Fruit fly (Drosophila melanogaster) whole organism, wandering third instar larva: ENCODE data around the gene CG13893.

Source experiments
- Abd-B ChIP-seq: fragments of >200 bp; optimal IDR thresholded peaks from 2 replicates; lab custom pipeline; 2017; ENCODE audit warnings: missing biosample characterization, missing genetic modification characterization
- CG32264 ChIP-seq: fragments of 200-800 bp; sonication (Bioruptor generic); optimal IDR thresholded peaks from 2 replicates; lab custom pipeline; 2016; ENCODE audit warnings: missing biosample characterization, missing genetic modification characterization
- CG9705 ChIP-seq: fragments of 200-800 bp; sonication (Bioruptor generic); optimal IDR thresholded peaks from 2 replicates; lab custom pipeline; 2018; ENCODE audit warnings: missing biosample characterization, mild to moderate bottlenecking, missing genetic modification characterization
- CrebA ChIP-seq: fragments of 200-800 bp; sonication (Bioruptor generic); optimal IDR thresholded peaks from 2 replicates; lab custom pipeline; 2016; ENCODE audit warnings: missing biosample characterization, mild to moderate bottlenecking, missing genetic modification characterization, borderline replicate concordance
- Dfd ChIP-seq: fragments of >200 bp; optimal IDR thresholded peaks from 2 replicates; lab custom pipeline; 2017; ENCODE audit warnings: missing biosample characterization, missing genetic modification characterization
- Dif ChIP-seq: fragments of 200-275, 200-300 bp; sonication (Bioruptor generic); optimal IDR thresholded peaks from 2 replicates; lab custom pipeline; 2018; ENCODE audit warnings: missing biosample characterization, missing genetic modification characterization; ENCODE audit not compliant: partially characterized antibody
- GATAd ChIP-seq: sonication (Bioruptor generic); optimal IDR thresholded peaks from 2 replicates; lab custom pipeline; 2016; ENCODE audit warnings: missing biosample characterization, missing genetic modification characterization
- HLH106 ChIP-seq: fragments of 200-800 bp; optimal IDR thresholded peaks from 3 replicates; lab custom pipeline; 2019; ENCODE audit warnings: missing biosample characterization, mild to moderate bottlenecking, missing genetic modification characterization, moderate library complexity
- Hnf4 ChIP-seq: fragments of 200-800 bp; sonication (Bioruptor generic); optimal IDR thresholded peaks from 2 replicates; lab custom pipeline; 2016; ENCODE audit warnings: missing biosample characterization, mild to moderate bottlenecking, missing genetic modification characterization
- Hr78 ChIP-seq: fragments of >200 bp; optimal IDR thresholded peaks from 2 replicates; lab custom pipeline; 2017; ENCODE audit warnings: missing biosample characterization, missing genetic modification characterization
- Hr83 ChIP-seq: fragments of 200-300 bp; sonication (Bioruptor generic); optimal IDR thresholded peaks from 2 replicates; lab custom pipeline; 2016; ENCODE audit warnings: missing biosample characterization, mild to moderate bottlenecking, missing genetic modification characterization, moderate library complexity; ENCODE audit not compliant: poor library complexity, severe bottlenecking
- Jra ChIP-seq: sonication (Bioruptor generic); optimal IDR thresholded peaks from 2 replicates; lab custom pipeline; 2016; ENCODE audit warnings: missing biosample characterization, missing genetic modification characterization
- Mio ChIP-seq: sonication (Bioruptor generic); optimal IDR thresholded peaks from 2 replicates; lab custom pipeline; 2016; ENCODE audit warnings: missing biosample characterization, missing genetic modification characterization
- Myc ChIP-seq: fragments of >200 bp; optimal IDR thresholded peaks from 2 replicates; lab custom pipeline; 2017
- N ChIP-seq: fragments of >200 bp; optimal IDR thresholded peaks from 2 replicates; lab custom pipeline; 2018; ENCODE audit warnings: missing biosample characterization, missing external identifiers, missing genetic modification characterization
- OdsH ChIP-seq: fragments of 200-800 bp; sonication (Bioruptor generic); optimal IDR thresholded peaks from 2 replicates; lab custom pipeline; 2016; ENCODE audit warnings: missing biosample characterization, mild to moderate bottlenecking, missing genetic modification characterization
- Rel ChIP-seq, 2 experiments: fragments of 200-800 bp; sonication (Bioruptor generic) in 1 of 2; optimal IDR thresholded peaks; 2 replicates in 1 of 2; 3 replicates in 1 of 2; lab custom pipeline; 2016 to 2019; ENCODE audit warnings: mild to moderate bottlenecking in 2 of 2, missing biosample characterization in 2 of 2, missing genetic modification characterization in 2 of 2, moderate library complexity in 1 of 2
- Sp1 ChIP-seq: fragments of 200-800 bp; sonication (Bioruptor generic); optimal IDR thresholded peaks from 3 replicates; lab custom pipeline; 2019; ENCODE audit warnings: missing biosample characterization, mild to moderate bottlenecking, missing genetic modification characterization, moderate library complexity
- Vsx2 ChIP-seq: fragments of 200-300, 225-300 bp; sonication (Bioruptor generic); optimal IDR thresholded peaks from 2 replicates; lab custom pipeline; 2018; ENCODE audit warnings: missing biosample characterization, missing genetic modification characterization; ENCODE audit not compliant: partially characterized antibody
- br ChIP-seq: fragments of 200-800 bp; sonication (Bioruptor generic); optimal IDR thresholded peaks from 2 replicates; lab custom pipeline; 2016; ENCODE audit warnings: missing biosample characterization, missing genetic modification characterization
- brk ChIP-seq: fragments of 200-800 bp; sonication (Bioruptor generic); optimal IDR thresholded peaks from 2 replicates; lab custom pipeline; 2016; ENCODE audit warnings: missing biosample characterization, mild to moderate bottlenecking, missing genetic modification characterization
- dl ChIP-seq, 2 experiments: fragments of 175-275, 200-275 bp in 1 of 2; fragments of 200-275 bp in 1 of 2; sonication (Bioruptor generic); optimal IDR thresholded peaks; lab custom pipeline; 2018; ENCODE audit warnings: mild to moderate bottlenecking in 2 of 2, missing biosample characterization in 2 of 2, missing genetic modification characterization in 2 of 2, moderate library complexity in 2 of 2; ENCODE audit not compliant: partially characterized antibody in 2 of 2, insufficient read depth in 1 of 2
- dsf ChIP-seq: sonication (Bioruptor generic); optimal IDR thresholded peaks from 2 replicates; lab custom pipeline; 2016; ENCODE audit warnings: missing biosample characterization, missing genetic modification characterization, borderline replicate concordance
- ey ChIP-seq: fragments of 200-800 bp; sonication (Bioruptor generic); optimal IDR thresholded peaks from 2 replicates; lab custom pipeline; 2016; ENCODE audit warnings: missing biosample characterization, missing genetic modification characterization
- foxo ChIP-seq, 2 experiments: fragments of 200-800 bp; sonication (Bioruptor generic); optimal IDR thresholded peaks; 2 replicates in 1 of 2; 3 replicates in 1 of 2; lab custom pipeline; 2016 to 2017; ENCODE audit warnings: missing biosample characterization in 2 of 2, missing genetic modification characterization in 2 of 2
- fru ChIP-seq: fragments of 200-800 bp; sonication (Bioruptor generic); optimal IDR thresholded peaks from 3 replicates; lab custom pipeline; 2016; ENCODE audit warnings: missing biosample characterization, mild to moderate bottlenecking, missing genetic modification characterization
- h ChIP-seq: fragments of 200-800 bp; sonication (Bioruptor generic); optimal IDR thresholded peaks from 3 replicates; lab custom pipeline; 2016; ENCODE audit warnings: missing biosample characterization, mild to moderate bottlenecking, missing genetic modification characterization
- jim ChIP-seq: fragments of 175-275, 200-325 bp; sonication (Bioruptor generic); optimal IDR thresholded peaks from 2 replicates; lab custom pipeline; 2016; ENCODE audit warnings: missing biosample characterization, mild to moderate bottlenecking, missing genetic modification characterization
- lola ChIP-seq: fragments of >200 bp; optimal IDR thresholded peaks from 2 replicates; lab custom pipeline; 2017; ENCODE audit warnings: missing biosample characterization, missing genetic modification characterization
- pan ChIP-seq: fragments of >200 bp; optimal IDR thresholded peaks from 2 replicates; lab custom pipeline; 2017
- rgr ChIP-seq: fragments of 200-800 bp; sonication (Bioruptor generic); optimal IDR thresholded peaks from 3 replicates; lab custom pipeline; 2016; ENCODE audit warnings: missing biosample characterization, mild to moderate bottlenecking, missing genetic modification characterization
- sage ChIP-seq: fragments of 200-800 bp; sonication (Bioruptor generic); optimal IDR thresholded peaks from 2 replicates; lab custom pipeline; 2016; ENCODE audit warnings: missing biosample characterization, mild to moderate bottlenecking, missing genetic modification characterization
- sv ChIP-seq: fragments of 200-800 bp; sonication (Bioruptor generic); optimal IDR thresholded peaks from 3 replicates; lab custom pipeline; 2016; ENCODE audit warnings: missing biosample characterization, missing genetic modification characterization
- tai ChIP-seq: sonication (Bioruptor generic); optimal IDR thresholded peaks from 2 replicates; lab custom pipeline; 2016; ENCODE audit warnings: missing biosample characterization, missing genetic modification characterization
- usp ChIP-seq: fragments of >200 bp; optimal IDR thresholded peaks from 2 replicates; lab custom pipeline; 2017; ENCODE audit warnings: missing biosample characterization, missing genetic modification characterization
- woc ChIP-seq: sonication (Bioruptor generic); optimal IDR thresholded peaks from 2 replicates; lab custom pipeline; 2016; ENCODE audit warnings: missing biosample characterization, mild to moderate bottlenecking, missing genetic modification characterization

CG13893 gene

DNA sequence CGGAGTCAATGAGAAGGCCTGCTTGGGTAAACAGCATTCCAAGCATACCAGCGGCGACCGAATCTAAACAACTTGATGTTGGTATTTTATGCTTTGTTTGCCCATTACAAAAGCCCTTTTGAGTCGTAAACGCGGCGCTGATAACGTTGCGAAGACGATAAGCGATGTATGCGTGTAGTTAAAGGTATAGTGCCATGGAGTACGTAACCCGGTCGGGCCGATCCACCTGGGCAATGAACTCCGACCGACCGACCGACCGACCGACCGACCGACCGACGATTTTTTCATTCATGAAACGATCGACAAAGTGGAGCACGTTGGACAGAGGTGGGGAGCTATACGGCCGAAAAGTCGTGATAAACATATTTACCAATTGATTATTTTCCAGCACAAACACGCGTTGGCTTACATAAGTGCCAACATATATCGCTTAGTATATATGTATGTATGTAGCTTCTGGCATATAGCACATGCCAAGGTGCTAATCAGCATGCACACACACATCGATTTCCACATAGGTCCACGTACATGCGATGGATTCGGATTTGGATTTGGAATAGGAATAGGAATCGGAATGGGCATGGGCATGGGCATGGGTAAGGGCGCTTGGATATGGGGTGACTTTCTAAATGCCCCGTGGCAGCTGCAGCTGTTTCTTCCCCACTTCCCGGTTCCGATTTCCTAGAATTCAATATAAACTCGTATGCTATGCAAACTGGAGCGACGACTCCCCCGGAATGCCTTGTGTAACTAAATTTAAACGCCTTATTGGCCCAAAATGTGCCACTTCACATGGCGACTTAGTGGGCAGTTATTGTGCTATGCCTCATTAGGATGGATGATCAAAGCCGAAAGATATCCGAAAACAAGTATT, 39.3 kb upstream of the CG13893 start:
- TF ChIP-seq fru (GFP tag; lab: Kevin White, UChicago) (no peak), Abd-B (GFP tag; lab: Kevin White, UChicago) (no peak), N (GFP tag; lab: Kevin White, UChicago) (no peak), CrebA (GFP tag; lab: Kevin White, UChicago) (no peak), foxo (GFP tag; optimal IDR thresholded peaks at IDR 0.05; lab: Kevin White, UChicago) (no peak), Vsx2 (GFP tag; lab: Kevin White, UChicago) (no peak), Sp1 (GFP tag; lab: Kevin White, UChicago) (no peak), sage (no peak), Hnf4 (no peak), Dif (GFP tag; lab: Kevin White, UChicago) (no peak)

dm6 chr3L:642146-642864, 38.5 kb upstream of the CG13893 start:
- TF ChIP-seq sv (GFP tag; lab: Kevin White, UChicago) (peak; percentile 18), Hr83 (GFP tag; lab: Kevin White, UChicago) (no peak), lola (GFP tag; lab: Kevin White, UChicago) (no peak), pan (lab: Kevin White, UChicago) (no peak), jim (GFP tag; lab: Kevin White, UChicago) (no peak), HLH106 (tag; lab: Kevin White, UChicago) (no peak), CG9705 (GFP tag; lab: Kevin White, UChicago) (no peak)

DNA sequence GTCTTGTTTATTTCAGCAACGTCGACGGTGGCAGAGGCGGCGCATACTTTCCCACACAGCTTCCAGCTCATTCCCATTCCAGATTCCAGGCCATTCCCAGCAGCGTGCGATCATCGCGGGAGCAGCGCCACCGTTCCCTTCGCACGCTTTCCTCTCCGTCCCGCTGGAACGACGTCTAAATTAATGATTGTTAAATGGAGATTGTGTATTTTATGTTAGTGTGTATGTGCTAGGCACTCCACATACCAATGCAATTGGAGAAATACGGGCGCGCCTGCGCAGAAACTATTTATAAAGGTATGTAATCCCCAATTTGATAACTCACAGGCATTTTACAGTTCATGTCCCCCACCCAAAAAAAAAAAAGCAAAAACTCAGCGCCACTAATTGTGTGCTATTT, 37.6 kb upstream of the CG13893 start:
- TF ChIP-seq Hnf4 (no peak), OdsH (GFP tag; lab: Kevin White, UChicago) (no peak)
- TF ChIP-seq, all 38 proteins: peak for 0

- TF ChIP-seq dsf (GFP tag; lab: Kevin White, UChicago): peak; percentile 34
- no peak for TF ChIP-seq jim (GFP tag; lab: Kevin White, UChicago)
- peak; percentile 16 for TF ChIP-seq Dif (GFP tag; lab: Kevin White, UChicago)
- TF ChIP-seq CG9705 (GFP tag; lab: Kevin White, UChicago): peak; percentile 79
- no peak for TF ChIP-seq GATAd (GFP tag; lab: Kevin White, UChicago)
- no peak for TF ChIP-seq pan (lab: Kevin White, UChicago)
- TF ChIP-seq Mio (GFP tag; lab: Kevin White, UChicago): no peak
- no peak for TF ChIP-seq Abd-B (GFP tag; lab: Kevin White, UChicago)
- TF ChIP-seq HLH106 (tag; lab: Kevin White, UChicago): peak; percentile 91
- no peak for TF ChIP-seq Hr83 (GFP tag; lab: Kevin White, UChicago)
- TF ChIP-seq usp (GFP tag; lab: Kevin White, UChicago): no peak
- peak in 1 of 2 experiments; percentile 94 for TF ChIP-seq foxo (GFP tag; optimal IDR thresholded peaks at IDR 0.05; lab: Kevin White, UChicago)
- no peak for TF ChIP-seq dl (GFP tag; optimal IDR thresholded peaks at IDR 0.05; lab: Kevin White, UChicago; ENCODE audit: insufficient read depth in 1 of 2, partially characterized antibody in 2 of 2)
- TF ChIP-seq ey (GFP tag; lab: Kevin White, UChicago): peak; percentile 91
- peak; percentile 93 for TF ChIP-seq br (GFP tag; lab: Kevin White, UChicago)
- no peak for TF ChIP-seq CrebA (GFP tag; lab: Kevin White, UChicago)
- peak; percentile 90 for TF ChIP-seq Sp1 (GFP tag; lab: Kevin White, UChicago)
- peak; percentile 85 for TF ChIP-seq Hnf4
- peak; percentile 35 for TF ChIP-seq Jra
- TF ChIP-seq tai (GFP tag; lab: Kevin White, UChicago): peak; percentile 75
- TF ChIP-seq fru (GFP tag; lab: Kevin White, UChicago): peak; percentile 95
- TF ChIP-seq brk (GFP tag; lab: Kevin White, UChicago): peak; percentile 73
- peak; percentile 43 for TF ChIP-seq Rel (GFP tag; optimal IDR thresholded peaks at IDR 0.05; lab: Kevin White, UChicago)
- TF ChIP-seq Rel (tag; optimal IDR thresholded peaks at IDR 0.05; lab: Kevin White, UChicago): peak; percentile 52
- TF ChIP-seq sage: peak; percentile 74
- peak; percentile 93 for TF ChIP-seq woc (GFP tag; lab: Kevin White, UChicago)
- TF ChIP-seq Myc (lab: Kevin White, UChicago): no peak
- TF ChIP-seq sv (GFP tag; lab: Kevin White, UChicago): peak; percentile 85
- peak; percentile 91 for TF ChIP-seq rgr (GFP tag; lab: Kevin White, UChicago)
- TF ChIP-seq h (GFP tag; lab: Kevin White, UChicago): peak; percentile 93
- no peak for TF ChIP-seq Hr78
- TF ChIP-seq N (GFP tag; lab: Kevin White, UChicago): no peak
- TF ChIP-seq lola (GFP tag; lab: Kevin White, UChicago): no peak
- TF ChIP-seq CG32264: peak; percentile 64
- TF ChIP-seq Dfd (GFP tag; lab: Kevin White, UChicago): peak; percentile 58
- no peak for TF ChIP-seq Vsx2 (GFP tag; lab: Kevin White, UChicago)
These were observed 36.6 kb upstream of the CG13893 start for dm6 chr3L:640324-640974.
